Worm (Caenorhabditis elegans) whole organism, mixed stage, embryonic: ENCODE results near the gene ZK418.2.

Source experiments
- bed-3 ChIP-seq: fragments of 200-800 bp; sonication (Bioruptor generic); optimal IDR thresholded peaks from 3 replicates; lab custom pipeline; 2018; ENCODE audit warnings: mild to moderate bottlenecking, missing genetic modification characterization, moderate library complexity, missing compliant biosample characterization
- blmp-1 ChIP-seq: fragments of 150-350 bp; optimal IDR thresholded peaks from 2 replicates; lab custom pipeline; 2014; ENCODE audit warnings: missing biosample characterization, missing genetic modification characterization
- ces-1 ChIP-seq: fragments of 150-350 bp; optimal IDR thresholded peaks from 2 replicates; lab custom pipeline; 2014; ENCODE audit warnings: missing biosample characterization, missing genetic modification reagents, missing genetic modification characterization
- elt-1 ChIP-seq: sonication (generic microtip); optimal IDR thresholded peaks from 2 replicates; lab custom pipeline; 2017; ENCODE audit warnings: missing genetic modification characterization, mild to moderate bottlenecking, missing compliant biosample characterization, antibody characterized with exemption, moderate library complexity, borderline replicate concordance; ENCODE audit not compliant: insufficient read depth
- elt-3 ChIP-seq: fragments of 150-350 bp; optimal IDR thresholded peaks from 2 replicates; lab custom pipeline; 2014; ENCODE audit warnings: missing biosample characterization, missing genetic modification characterization
- lsy-2 ChIP-seq: fragments of 150-350 bp; optimal IDR thresholded peaks from 2 replicates; lab custom pipeline; 2014; ENCODE audit warnings: missing biosample characterization, missing genetic modification characterization
- mep-1 ChIP-seq: fragments of 150-350 bp; optimal IDR thresholded peaks from 2 replicates; lab custom pipeline; 2017; ENCODE audit warnings: missing biosample characterization, missing genetic modification reagents, missing genetic modification characterization, inconsistent platforms
- nhr-28 ChIP-seq: fragments of 150-350 bp; optimal IDR thresholded peaks from 2 replicates; lab custom pipeline; 2014; ENCODE audit warnings: missing biosample characterization, missing genetic modification characterization
- pha-4 ChIP-seq: fragments of 150-350 bp; optimal IDR thresholded peaks from 2 replicates; lab custom pipeline; 2018; ENCODE audit warnings: missing biosample characterization, missing genetic modification reagents, missing genetic modification characterization
- snpc-4 ChIP-seq: fragments of 150-350 bp; optimal IDR thresholded peaks from 2 replicates; lab custom pipeline; 2014; ENCODE audit warnings: missing biosample characterization, missing genetic modification characterization
- sptf-1 ChIP-seq: sonication (generic microtip); optimal IDR thresholded peaks from 2 replicates; lab custom pipeline; 2017; ENCODE audit warnings: mild to moderate bottlenecking, missing genetic modification characterization, moderate library complexity, missing compliant biosample characterization
- unc-62 ChIP-seq: fragments of 150-350 bp; optimal IDR thresholded peaks from 2 replicates; lab custom pipeline; 2014; ENCODE audit warnings: missing biosample characterization, missing genetic modification reagents, missing genetic modification characterization
- zip-8 ChIP-seq: fragments of 150-350 bp; optimal IDR thresholded peaks from 2 replicates; lab custom pipeline; 2014; ENCODE audit warnings: missing biosample characterization, missing genetic modification characterization

DNA sequence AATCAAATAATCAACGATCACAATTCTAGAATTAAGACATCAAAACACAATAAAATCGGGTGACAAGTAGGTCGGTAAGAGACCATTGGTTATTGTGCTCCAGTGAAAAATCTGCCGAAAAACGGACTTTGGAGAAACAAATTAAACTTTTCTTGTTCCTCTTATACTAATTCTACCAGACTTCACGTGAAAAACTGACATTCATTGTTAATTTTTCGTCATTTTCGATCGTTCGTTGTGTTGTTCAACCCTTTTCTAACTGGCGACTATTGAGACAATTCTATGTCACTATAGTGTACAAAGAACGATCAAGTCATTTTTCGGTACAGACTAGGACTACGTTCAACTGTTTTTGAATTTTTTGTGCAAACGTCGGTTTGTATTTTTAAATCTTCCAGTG lies 29.3 kb downstream of the ZK418.2 start:
- TF ChIP-seq sptf-1 (no peak), nhr-28 (no peak), elt-3 (tag; lab: Kevin White, UChicago) (no peak), blmp-1 (no peak), ces-1 (no peak), elt-1 (no peak), snpc-4 (tag; lab: Kevin White, UChicago) (no peak), mep-1 (tag; lab: Kevin White, UChicago) (no peak), lsy-2 (tag; lab: Kevin White, UChicago) (no peak), unc-62 (GFP tag; lab: Kevin White, UChicago) (no peak), bed-3 (GFP tag; lab: Kevin White, UChicago) (no peak), pha-4 (no peak), zip-8 (no peak)
